Fruit fly (Drosophila melanogaster) whole organism, embryonic: ENCODE data around the gene RhoGAP1A.
A peak's percentile ranks its signal among the peaks of the same experiment; 100 is the strongest.

Source experiments
- ATbp ChIP-seq: fragments of 200-800 bp; sonication (Bioruptor generic); optimal IDR thresholded peaks from 2 replicates; lab custom pipeline; 2017; ENCODE audit warnings: missing biosample characterization, mild to moderate bottlenecking, missing genetic modification characterization, missing genetic modification reagents
- Antp ChIP-seq: fragments of 200-800 bp; sonication (Bioruptor generic); optimal IDR thresholded peaks from 3 replicates; lab custom pipeline; 2016; ENCODE audit warnings: missing biosample characterization, missing genetic modification characterization
- Bgb ChIP-seq: fragments of 200-800 bp; sonication (Bioruptor generic); IDR thresholded peaks from 2 replicates; pipeline ENCODE4 v1.3.6; 2022; ENCODE audit warnings: missing biosample characterization, missing genetic modification characterization; ENCODE audit not compliant: partially characterized antibody
- CG11560 ChIP-seq: fragments of 200-800 bp; sonication (Bioruptor generic); IDR thresholded peaks from 3 replicates; pipeline ENCODE4 v1.3.6; 2022; ENCODE audit warnings: missing biosample characterization, missing genetic modification characterization
- CG1233 ChIP-seq: fragments of 200-800 bp; sonication (Bioruptor generic); optimal IDR thresholded peaks from 4 replicates; lab custom pipeline; 2018; ENCODE audit warnings: missing biosample characterization, mild to moderate bottlenecking, missing genetic modification characterization
- CG14441 ChIP-seq: fragments of 200-800 bp; sonication (Bioruptor generic); IDR thresholded peaks from 2 replicates; pipeline ENCODE4 v1.3.6; 2022; ENCODE audit warnings: missing biosample characterization, missing genetic modification characterization
- CG15479 ChIP-seq: fragments of 200-800 bp; sonication (Bioruptor generic); optimal IDR thresholded peaks from 3 replicates; lab custom pipeline; 2019; ENCODE audit warnings: missing biosample characterization, mild to moderate bottlenecking, missing genetic modification characterization, moderate library complexity
- CG16813 ChIP-seq: fragments of 200-800 bp; sonication (Bioruptor generic); IDR thresholded peaks from 3 replicates; pipeline ENCODE4 v1.3.6; 2022; ENCODE audit warnings: missing biosample characterization, missing genetic modification characterization; ENCODE audit not compliant: partially characterized antibody
- CG16815 ChIP-seq: fragments of 200-800 bp; sonication (Bioruptor generic); optimal IDR thresholded peaks from 3 replicates; lab custom pipeline; 2017; ENCODE audit warnings: missing biosample characterization, mild to moderate bottlenecking, missing genetic modification characterization
- CG2129 ChIP-seq: fragments of 200-800 bp; sonication (Bioruptor generic); IDR thresholded peaks from 2 replicates; pipeline ENCODE4 v1.3.6; 2022; ENCODE audit warnings: missing biosample characterization, missing genetic modification characterization; ENCODE audit not compliant: partially characterized antibody
- CG2199 ChIP-seq: fragments of 200-800 bp; sonication (Bioruptor generic); IDR thresholded peaks from 3 replicates; pipeline ENCODE4 v1.3.6; 2022; ENCODE audit warnings: missing biosample characterization, missing genetic modification characterization
- CG2712 ChIP-seq: fragments of 200-800 bp; optimal IDR thresholded peaks from 3 replicates; lab custom pipeline; 2019; ENCODE audit warnings: missing biosample characterization, mild to moderate bottlenecking, missing genetic modification characterization, moderate library complexity
- CG33557 ChIP-seq: fragments of 200-800 bp; sonication (Bioruptor generic); optimal IDR thresholded peaks from 2 replicates; lab custom pipeline; 2019; ENCODE audit warnings: missing biosample characterization, mild to moderate bottlenecking, missing genetic modification characterization, moderate library complexity
- CG4328 ChIP-seq: fragments of 200-800 bp; sonication (Bioruptor generic); optimal IDR thresholded peaks from 3 replicates; lab custom pipeline; 2017; ENCODE audit warnings: missing biosample characterization, missing genetic modification reagents, missing genetic modification characterization
- CG4820 ChIP-seq: fragments of 200-800 bp; sonication (Bioruptor generic); optimal IDR thresholded peaks from 3 replicates; lab custom pipeline; 2016; ENCODE audit warnings: missing biosample characterization, missing genetic modification characterization
- CG6689 ChIP-seq: fragments of 200-800 bp; sonication (Bioruptor generic); IDR thresholded peaks from 2 replicates; pipeline ENCODE4 v1.3.6; 2022; ENCODE audit warnings: missing biosample characterization, missing genetic modification characterization
- CG7357 ChIP-seq: fragments of 200-800 bp; sonication (Bioruptor generic); IDR thresholded peaks from 3 replicates; pipeline ENCODE4 v1.3.6; 2022; ENCODE audit warnings: missing biosample characterization, missing genetic modification characterization
- CG8924 ChIP-seq: fragments of 200-800 bp; optimal IDR thresholded peaks from 3 replicates; lab custom pipeline; 2019; ENCODE audit warnings: missing biosample characterization, mild to moderate bottlenecking, missing genetic modification characterization, moderate library complexity
- CoRest ChIP-seq: fragments of 200-800 bp; sonication (Bioruptor generic); optimal IDR thresholded peaks from 3 replicates; lab custom pipeline; 2018; ENCODE audit warnings: missing biosample characterization, mild to moderate bottlenecking, missing genetic modification characterization, moderate library complexity
- Ets65A ChIP-seq: fragments of 200-800 bp; sonication (Bioruptor generic); peaks from one replicate; lab custom pipeline; 2016; ENCODE audit warnings: missing biosample characterization, missing genetic modification characterization
- Lhr ChIP-seq: fragments of 200-800 bp; sonication (Bioruptor generic); optimal IDR thresholded peaks from 3 replicates; lab custom pipeline; 2017; ENCODE audit warnings: mild to moderate bottlenecking, missing biosample characterization, missing genetic modification reagents, missing genetic modification characterization
- Med ChIP-seq: fragments of 200-800 bp; sonication (Bioruptor generic); peaks from one replicate; lab custom pipeline; 2016; ENCODE audit warnings: missing biosample characterization, missing genetic modification characterization, mild to moderate bottlenecking, inconsistent platforms, moderate library complexity
- Mes4 ChIP-seq: fragments of 200-800 bp; sonication (Bioruptor generic); optimal IDR thresholded peaks from 2 replicates; lab custom pipeline; 2016; ENCODE audit warnings: missing biosample characterization, missing genetic modification characterization
- Mrtf ChIP-seq: fragments of 200-800 bp; sonication (Bioruptor generic); IDR thresholded peaks from 3 replicates; pipeline ENCODE4 v1.3.6; 2022; ENCODE audit warnings: missing biosample characterization, missing genetic modification characterization
- Nf-YA ChIP-seq: fragments of 200-800 bp; sonication (Bioruptor generic); IDR thresholded peaks from 2 replicates; pipeline ENCODE4 v1.3.6; 2022; ENCODE audit warnings: missing biosample characterization, missing genetic modification characterization
- NfI ChIP-seq: fragments of 200-800 bp; sonication (Bioruptor generic); optimal IDR thresholded peaks from 3 replicates; lab custom pipeline; 2018; ENCODE audit warnings: missing biosample characterization, mild to moderate bottlenecking, missing genetic modification characterization, moderate library complexity
- Pdp1 ChIP-seq, 2 experiments: fragments of 200-800 bp; sonication (Bioruptor generic); optimal IDR thresholded peaks; 3 replicates each; lab custom pipeline; 2016; ENCODE audit warnings: missing biosample characterization in 2 of 2, missing genetic modification characterization in 2 of 2, mild to moderate bottlenecking in 1 of 2, moderate library complexity in 1 of 2
- Sin3A ChIP-seq: fragments of >200 bp; optimal IDR thresholded peaks from 2 replicates; lab custom pipeline; 2018
- bigmax ChIP-seq: fragments of 200-800 bp; sonication (Bioruptor generic); optimal IDR thresholded peaks from 2 replicates; lab custom pipeline; 2018; ENCODE audit warnings: missing biosample characterization, mild to moderate bottlenecking, missing genetic modification characterization
- bsh ChIP-seq, 2 experiments: fragments of 200-800 bp; sonication (Bioruptor generic); optimal IDR thresholded peaks; 2 replicates each; lab custom pipeline; 2017 to 2018; ENCODE audit warnings: mild to moderate bottlenecking in 2 of 2, missing biosample characterization in 2 of 2, missing genetic modification characterization in 2 of 2, moderate library complexity in 1 of 2
- ftz-f1 ChIP-seq: fragments of 200-800 bp; sonication (Bioruptor generic); optimal IDR thresholded peaks from 2 replicates; lab custom pipeline; 2016; ENCODE audit warnings: missing biosample characterization, missing genetic modification characterization
- gfzf ChIP-seq: fragments of 200-800 bp; sonication (Bioruptor generic); optimal IDR thresholded peaks from 2 replicates; lab custom pipeline; 2016; ENCODE audit warnings: missing biosample characterization, mild to moderate bottlenecking, missing genetic modification characterization, moderate library complexity
- gt ChIP-seq: fragments of 200-800 bp; sonication (Bioruptor generic); IDR thresholded peaks from 2 replicates; pipeline ENCODE4 v1.3.6; 2022; ENCODE audit warnings: missing biosample characterization, missing genetic modification characterization
- h ChIP-seq: fragments of >200 bp; optimal IDR thresholded peaks from 2 replicates; lab custom pipeline; 2017
- kni ChIP-seq: fragments of 200-800 bp; sonication (Bioruptor generic); optimal IDR thresholded peaks from 3 replicates; lab custom pipeline; 2017; ENCODE audit warnings: mild to moderate bottlenecking, missing biosample characterization, missing genetic modification reagents, missing genetic modification characterization
- nerfin-2 ChIP-seq: fragments of 200-800 bp; sonication (Bioruptor generic); IDR thresholded peaks from 2 replicates; pipeline ENCODE4 v1.3.6; 2022; ENCODE audit warnings: missing biosample characterization, missing genetic modification characterization; ENCODE audit not compliant: partially characterized antibody
- oc ChIP-seq: fragments of 200-800 bp; sonication (Bioruptor generic); optimal IDR thresholded peaks from 2 replicates; lab custom pipeline; 2018; ENCODE audit warnings: missing biosample characterization, mild to moderate bottlenecking, missing genetic modification characterization, moderate library complexity
- odd ChIP-seq: fragments of 200-800 bp; sonication (Bioruptor generic); optimal IDR thresholded peaks from 2 replicates; lab custom pipeline; 2017; ENCODE audit warnings: missing biosample characterization, mild to moderate bottlenecking, missing genetic modification characterization
- peb ChIP-seq: fragments of 200-800 bp; sonication (Bioruptor generic); IDR thresholded peaks from 2 replicates; pipeline ENCODE4 v1.3.6; 2022; ENCODE audit warnings: missing biosample characterization, missing genetic modification characterization
- pros ChIP-seq: fragments of 200-800 bp; sonication (Bioruptor generic); optimal IDR thresholded peaks from 3 replicates; lab custom pipeline; 2019; ENCODE audit warnings: missing biosample characterization, mild to moderate bottlenecking, missing genetic modification characterization, moderate library complexity
- rib ChIP-seq: fragments of 200-800 bp; sonication (Bioruptor generic); IDR thresholded peaks from 2 replicates; pipeline ENCODE4 v1.3.6; 2022; ENCODE audit warnings: missing biosample characterization, missing genetic modification characterization
- row ChIP-seq: fragments of 200-800 bp; sonication (Bioruptor generic); IDR thresholded peaks from 3 replicates; pipeline ENCODE4 v1.3.6; 2022; ENCODE audit warnings: missing biosample characterization, missing genetic modification characterization
- schlank ChIP-seq: fragments of 200-800 bp; sonication (Bioruptor generic); optimal IDR thresholded peaks from 2 replicates; lab custom pipeline; 2018; ENCODE audit warnings: missing biosample characterization, mild to moderate bottlenecking, missing genetic modification characterization
- sens ChIP-seq: fragments of 200-800 bp; sonication (Bioruptor generic); peaks from one replicate; lab custom pipeline; 2016; ENCODE audit warnings: missing biosample characterization, missing genetic modification characterization
- slbo ChIP-seq: fragments of 200-800 bp; sonication (Bioruptor generic); IDR thresholded peaks from 2 replicates; pipeline ENCODE4 v1.3.6; 2022; ENCODE audit warnings: missing biosample characterization, missing genetic modification characterization
- sr ChIP-seq: fragments of 200-800 bp; sonication (Bioruptor generic); IDR thresholded peaks from 3 replicates; pipeline ENCODE4 v1.3.6; 2022; ENCODE audit warnings: missing biosample characterization, missing genetic modification characterization
- wek ChIP-seq: fragments of 200-800 bp; sonication (Bioruptor generic); optimal IDR thresholded peaks from 3 replicates; lab custom pipeline; 2018; ENCODE audit warnings: missing biosample characterization, mild to moderate bottlenecking, missing genetic modification characterization, moderate library complexity

The RhoGAP1A gene

DNA sequence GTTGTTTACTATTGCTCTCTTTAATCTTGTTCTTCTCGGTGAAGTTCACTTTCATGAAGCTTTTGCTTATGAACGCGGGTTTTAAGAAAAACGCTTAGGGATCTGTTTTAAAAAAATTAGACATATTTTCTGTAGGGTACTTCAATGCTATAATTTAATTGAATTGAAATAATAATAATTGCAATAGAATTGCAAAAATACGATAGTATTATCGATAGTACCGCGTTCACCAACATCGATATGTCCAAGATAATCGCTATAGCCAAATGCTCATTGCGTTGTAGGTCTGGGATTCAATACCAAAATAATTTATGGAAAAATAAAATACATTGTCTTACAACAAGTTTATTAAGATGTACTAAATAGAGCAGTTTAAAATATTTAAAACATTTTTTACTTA lies 14.7 kb downstream of the RhoGAP1A start (continued):
- TF ChIP-seq CG33557 (no peak), Pdp1 (GFP tag; optimal IDR thresholded peaks at IDR 0.05; lab: Kevin White, UChicago) (peak in 1 of 2 experiments; percentile 19), Bgb (GFP tag; lab: Robert Waterston, UW) (peak; percentile 82), CG4820 (GFP tag; lab: Kevin White, UChicago) (no peak), CG4328 (no peak), h (no peak), ATbp (no peak), CG14441 (GFP tag; lab: Robert Waterston, UW) (no peak), row (GFP tag; lab: Robert Waterston, UW) (peak; percentile 39; the same call in 2 of the 3 replicates), Antp (GFP tag; lab: Kevin White, UChicago) (no peak), CG6689 (GFP tag; lab: Robert Waterston, UW) (no peak), Mrtf (no peak), wek (GFP tag; lab: Kevin White, UChicago) (no peak), slbo (GFP tag; lab: Robert Waterston, UW) (no peak), CG16813 (GFP tag; lab: Robert Waterston, UW) (peak; percentile 82; the same call in 2 of the 3 replicates), CG1233 (GFP tag; lab: Kevin White, UChicago) (no peak), CoRest (no peak), CG15479 (GFP tag; lab: Kevin White, UChicago) (peak; percentile 4), CG2712 (tag; lab: Kevin White, UChicago) (no peak), gfzf (GFP tag; lab: Kevin White, UChicago) (peak; percentile 23), CG16815 (GFP tag; lab: Kevin White, UChicago) (no peak), Lhr (no peak), CG2129 (GFP tag; lab: Robert Waterston, UW) (peak; percentile 72), ftz-f1 (no peak), gt (no peak), kni (no peak), CG7357 (GFP tag; lab: Robert Waterston, UW) (no peak), CG2199 (no peak), pros (GFP tag; lab: Kevin White, UChicago) (no peak), NfI (no peak), Med (GFP tag; lab: Kevin White, UChicago) (peak; percentile 58), sens (GFP tag; lab: Kevin White, UChicago) (peak; percentile 45), nerfin-2 (GFP tag; lab: Robert Waterston, UW) (peak; percentile 75), bigmax (GFP tag; lab: Kevin White, UChicago) (no peak), CG11560 (tag; lab: Robert Waterston, UW) (no peak), sr (GFP tag; lab: Robert Waterston, UW) (no peak), oc (tag; lab: Kevin White, UChicago) (no peak), rib (no peak), odd (GFP tag; lab: Kevin White, UChicago) (no peak), Nf-YA (GFP tag; lab: Robert Waterston, UW) (no peak), Sin3A (no peak)

DNA sequence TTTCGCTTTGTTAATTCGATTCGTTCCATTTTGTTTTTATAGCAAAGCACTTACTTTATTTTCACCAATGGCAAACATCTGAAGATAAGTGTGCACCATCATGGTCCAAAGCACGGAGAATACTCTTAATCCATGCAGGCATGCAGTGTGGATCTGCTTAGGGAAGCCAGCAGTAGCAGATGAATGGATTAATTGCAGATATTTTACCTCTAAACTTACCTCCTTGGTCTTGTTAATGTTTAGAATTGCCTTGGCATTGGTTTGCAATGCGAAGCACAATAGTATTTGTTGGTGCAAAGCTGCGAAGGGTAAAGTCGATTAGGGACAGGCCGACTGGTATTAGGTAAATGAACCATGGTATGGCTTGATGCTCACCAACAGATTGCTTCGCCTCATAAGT lies 17.8 kb downstream of the RhoGAP1A start:
- TF ChIP-seq CG8924 (no peak), Mes4 (GFP tag; lab: Kevin White, UChicago) (no peak), bsh (GFP tag; optimal IDR thresholded peaks at IDR 0.05; lab: Kevin White, UChicago) (no peak), CG4820 (GFP tag; lab: Kevin White, UChicago) (no peak), schlank (tag; lab: Kevin White, UChicago) (no peak), Ets65A (peak; percentile 93), peb (GFP tag; lab: Robert Waterston, UW) (no peak)
